Fruit fly (Drosophila melanogaster): ENCODE results near the gene CG33796.

DNA sequence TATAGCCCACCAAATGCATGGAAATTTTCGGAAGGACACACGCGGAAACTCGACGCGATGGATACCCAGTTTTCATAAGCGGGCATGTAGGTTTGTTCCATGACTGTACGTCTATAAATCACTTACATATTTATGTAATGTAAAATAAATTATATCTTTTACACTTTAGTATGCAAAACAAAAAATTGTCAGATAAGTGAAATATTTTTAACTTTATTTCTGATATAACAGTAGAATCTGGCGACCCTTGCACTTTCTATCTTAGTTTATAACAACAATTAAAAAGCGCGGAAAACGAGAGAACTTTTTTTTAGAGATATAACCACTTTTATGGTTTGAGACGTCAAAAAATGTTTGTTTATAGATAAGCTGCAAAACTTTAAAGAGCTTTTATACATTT lies 7.8 kb upstream of the CG33796 start:
- TF ChIP-seq pad (GFP tag; optimal IDR thresholded peaks at IDR 0.05) (no peak), CG12768 (GFP tag; optimal IDR thresholded peaks at IDR 0.05) (no peak), CG33017 (tag; optimal IDR thresholded peaks at IDR 0.05) (no peak), CG7101 (tag; optimal IDR thresholded peaks at IDR 0.05) (no peak), kay (GFP tag; ENCODE audit: borderline replicate concordance) (no peak), Clk (GFP tag; optimal IDR thresholded peaks at IDR 0.05) (no peak)
